Worm (Caenorhabditis elegans): ENCODE measurements around the gene alkb-7.

The alkb-7 gene

ce11 chrII:12805765-12806384 lies 17.9 kb upstream of the alkb-7 start (continued):
- TF ChIP-seq ceh-19 (GFP tag; optimal IDR thresholded peaks at IDR 0.05) (no peak), ceh-24 (tag; optimal IDR thresholded peaks at IDR 0.05) (no peak), ceh-22 (tag; optimal IDR thresholded peaks at IDR 0.05) (no peak), ceh-34 (tag; optimal IDR thresholded peaks at IDR 0.05) (no peak), fkh-10 (GFP tag; optimal IDR thresholded peaks at IDR 0.05) (no peak), che-1 (tag; optimal IDR thresholded peaks at IDR 0.05) (no peak), mec-3 (tag; optimal IDR thresholded peaks at IDR 0.05; ENCODE audit: borderline replicate concordance) (no peak), pax-1 (tag; optimal IDR thresholded peaks at IDR 0.05) (no peak), tbx-2 (tag; optimal IDR thresholded peaks at IDR 0.05) (no peak), ama-1 (optimal IDR thresholded peaks at IDR 0.05) (no peak), pha-2 (tag; optimal IDR thresholded peaks at IDR 0.05) (no peak)

ce11 chrII:12805161-12805560 lies 17.2 kb upstream of the alkb-7 start, which contains the start of the genes Y46G5A.18 and Y46G5A.47:
Gene Y46G5A.18 (minus strand): TSS chrII:12805261.
Gene Y46G5A.47 (minus strand): TSS chrII:12805306.
- TF ChIP-seq ceh-19 (GFP tag; optimal IDR thresholded peaks at IDR 0.05) (no peak), ttx-3 (tag; optimal IDR thresholded peaks at IDR 0.05) (no peak), pha-2 (tag; optimal IDR thresholded peaks at IDR 0.05) (no peak), ceh-6 (GFP tag; optimal IDR thresholded peaks at IDR 0.05) (no peak), F13H6.1 (tag; optimal IDR thresholded peaks at IDR 0.05) (no peak), ceh-30 (tag; optimal IDR thresholded peaks at IDR 0.05) (no peak), ama-1 (optimal IDR thresholded peaks at IDR 0.05) (no peak), elt-2 (tag; optimal IDR thresholded peaks at IDR 0.05) (no peak), ceh-48 (tag; optimal IDR thresholded peaks at IDR 0.05) (peak; percentile 64)

ce11 chrII:12799927-12800522 lies 12.1 kb upstream of the alkb-7 start:
- no peak for TF ChIP-seq ceh-2 (tag; optimal IDR thresholded peaks at IDR 0.05)
- TF ChIP-seq sox-4 (tag; optimal IDR thresholded peaks at IDR 0.05) = no peak
- TF ChIP-seq nfya-1 (tag; optimal IDR thresholded peaks at IDR 0.05) = peak; percentile 2
- no peak for TF ChIP-seq sdc-2 (tag; optimal IDR thresholded peaks at IDR 0.05)
- TF ChIP-seq dmd-4 (tag; optimal IDR thresholded peaks at IDR 0.05; ENCODE audit: borderline replicate concordance) = no peak
- TF ChIP-seq madf-2 (tag; optimal IDR thresholded peaks at IDR 0.05) = no peak
- TF ChIP-seq lim-6 (tag; optimal IDR thresholded peaks at IDR 0.05) = no peak
- no peak for TF ChIP-seq C08G9.2 (tag; optimal IDR thresholded peaks at IDR 0.05)
- TF ChIP-seq rnt-1 (tag; optimal IDR thresholded peaks at IDR 0.05) = peak; percentile 24
- TF ChIP-seq mec-3 (tag; optimal IDR thresholded peaks at IDR 0.05; ENCODE audit: borderline replicate concordance) = no peak

ce11 chrII:12799364-12799763 lies 11.4 kb upstream of the alkb-7 start:
- TF ChIP-seq rnt-1 (tag; optimal IDR thresholded peaks at IDR 0.05) = no peak
- TF ChIP-seq pros-1 (tag; optimal IDR thresholded peaks at IDR 0.05) = no peak
- no peak for TF ChIP-seq pax-1 (tag; optimal IDR thresholded peaks at IDR 0.05)
- no peak for TF ChIP-seq ceh-34 (tag; optimal IDR thresholded peaks at IDR 0.05)
- no peak for TF ChIP-seq hlh-6 (tag; optimal IDR thresholded peaks at IDR 0.05)

ce11 chrII:12798814-12799213 lies 10.9 kb upstream of the alkb-7 start:
- TF ChIP-seq hlh-30 (tag; optimal IDR thresholded peaks at IDR 0.05; ENCODE audit: insufficient read depth) (peak; percentile 90), ref-2 (tag; optimal IDR thresholded peaks at IDR 0.05) (peak; percentile 63), lim-6 (tag; optimal IDR thresholded peaks at IDR 0.05) (no peak), ama-1 (optimal IDR thresholded peaks at IDR 0.05) (no peak), tbx-2 (tag; optimal IDR thresholded peaks at IDR 0.05) (peak; percentile 71), ceh-30 (tag; optimal IDR thresholded peaks at IDR 0.05) (no peak), zip-5 (tag; optimal IDR thresholded peaks at IDR 0.05) (no peak), unc-55 (GFP tag; optimal IDR thresholded peaks at IDR 0.05) (peak; percentile 13), nfya-1 (tag; optimal IDR thresholded peaks at IDR 0.05) (peak; percentile 38), hlh-6 (tag; optimal IDR thresholded peaks at IDR 0.05) (peak; percentile 77), elt-2 (tag; optimal IDR thresholded peaks at IDR 0.05) (peak; percentile 72), fax-1 (tag; optimal IDR thresholded peaks at IDR 0.05) (no peak), dve-1 (tag; optimal IDR thresholded peaks at IDR 0.05) (no peak), pha-2 (tag; optimal IDR thresholded peaks at IDR 0.05) (no peak), ceh-14 (tag; optimal IDR thresholded peaks at IDR 0.05) (peak; percentile 21), ets-4 (tag; optimal IDR thresholded peaks at IDR 0.05) (no peak), eyg-1 (tag; optimal IDR thresholded peaks at IDR 0.05) (no peak), hlh-13 (GFP tag; optimal IDR thresholded peaks at IDR 0.05) (no peak), ceh-31 (tag; optimal IDR thresholded peaks at IDR 0.05) (peak; percentile 40), pag-3 (tag; optimal IDR thresholded peaks at IDR 0.05; ENCODE audit: borderline replicate concordance) (no peak), rnt-1 (tag; optimal IDR thresholded peaks at IDR 0.05) (peak; percentile 55), ceh-6 (GFP tag; optimal IDR thresholded peaks at IDR 0.05) (no peak), madf-2 (tag; optimal IDR thresholded peaks at IDR 0.05) (peak; percentile 34), ceh-24 (tag; optimal IDR thresholded peaks at IDR 0.05) (no peak), pqm-1 (tag; optimal IDR thresholded peaks at IDR 0.05) (peak; percentile 10), odd-2 (tag; optimal IDR thresholded peaks at IDR 0.05) (peak; percentile 7)

Data from whole organism, late embryonic.